Worm (Caenorhabditis elegans): ENCODE measurements around the gene popl-7.

Gene popl-7

DNA sequence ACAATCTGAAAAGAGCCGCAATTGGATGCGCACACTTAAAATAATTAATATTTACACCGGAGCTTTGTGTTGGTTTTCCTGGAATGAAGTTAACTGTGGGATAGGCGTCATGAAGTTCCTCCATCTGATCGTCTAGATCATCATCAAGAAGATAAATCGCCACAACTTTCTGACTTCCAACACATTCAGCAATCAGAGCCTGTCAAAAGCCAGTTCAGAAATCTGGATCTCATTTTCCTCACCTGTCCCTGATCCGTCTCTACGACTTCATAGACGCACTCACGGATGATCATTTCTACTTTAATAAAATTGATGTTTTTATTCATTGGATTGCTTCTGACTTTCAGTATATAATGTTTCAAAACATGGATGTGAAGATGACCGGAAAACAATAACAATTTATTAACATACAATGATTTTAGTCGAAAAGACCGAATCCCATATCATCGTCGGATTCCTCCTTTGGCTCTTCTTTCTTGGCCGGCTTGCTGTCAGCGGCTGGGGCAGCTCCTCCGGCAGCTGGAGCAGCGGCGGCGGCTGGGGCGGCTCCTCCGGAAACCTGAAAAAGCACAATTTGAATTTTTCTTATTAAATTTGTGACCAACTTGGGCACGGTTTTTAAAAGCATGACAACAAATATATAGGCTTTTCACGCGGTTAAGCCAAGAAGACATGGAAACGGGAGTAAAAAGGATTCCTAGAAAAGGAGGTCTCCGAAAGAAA lies 1.2 kb upstream of the popl-7 start, which contains the start of gene agt-1:
Gene agt-1 (minus strand): TSS at position 293 of the 723 bp plus-strand sequence.
- TF ChIP-seq hmg-20 (GFP tag; IDR thresholded peaks at IDR 0.05) = no peak
- peak; percentile 29 for TF ChIP-seq tbp1 (GFP tag; optimal IDR thresholded peaks at IDR 0.05)
- TF ChIP-seq lin-54 (GFP tag; optimal IDR thresholded peaks at IDR 0.05) = peak; percentile 39
- peak; percentile 74 for TF ChIP-seq madf-6 (GFP tag; IDR thresholded peaks at IDR 0.05)
- TF ChIP-seq ceh-27 (GFP tag; optimal IDR thresholded peaks at IDR 0.05) = no peak
- no peak for TF ChIP-seq K12H6.12 (tag; optimal IDR thresholded peaks at IDR 0.05)
- peak; percentile 31 for TF ChIP-seq chd-7 (tag; optimal IDR thresholded peaks at IDR 0.05)
- TF ChIP-seq hsf-1 (GFP tag; IDR thresholded peaks at IDR 0.05) = peak; percentile 56
- peak; percentile 47 for TF ChIP-seq F33H1.4 (GFP tag; IDR thresholded peaks at IDR 0.05)
- TF ChIP-seq ekl-4 (GFP tag; IDR thresholded peaks at IDR 0.05) = peak; percentile 87
- peak; percentile 41 for TF ChIP-seq T26A5.8 (tag; optimal IDR thresholded peaks at IDR 0.05)
- no peak for TF ChIP-seq snpc-4 (GFP tag; optimal IDR thresholded peaks at IDR 0.05)
- TF ChIP-seq snpc-4 (tag; optimal IDR thresholded peaks at IDR 0.05) = peak in 2 of 4 experiments; percentile 40 to 71
- peak; percentile 33 for TF ChIP-seq hrde-1 (tag; optimal IDR thresholded peaks at IDR 0.05; ENCODE audit: borderline replicate concordance)
- TF ChIP-seq B0336.3 (GFP tag; IDR thresholded peaks at IDR 0.05) = peak; percentile 68
- TF ChIP-seq nfya-1 (tag; optimal IDR thresholded peaks at IDR 0.05; ENCODE audit: borderline replicate concordance, insufficient read depth) = no peak
- 0 out of 2 replicates have a peak, but pooled peaks have one; percentile 17 for TF ChIP-seq egl-44 (GFP tag; IDR thresholded peaks at IDR 0.05)
- TF ChIP-seq egrh-3 (GFP tag; IDR thresholded peaks at IDR 0.05) = peak; percentile 92
- TF ChIP-seq repo-1 (tag; optimal IDR thresholded peaks at IDR 0.05) = peak; percentile 43
- TF ChIP-seq B0019.2 (GFP tag; conservative IDR thresholded peaks at IDR 0.05) = no peak
- 0 out of 2 replicates have a peak, but pooled peaks have one; percentile 74 for TF ChIP-seq Y53G8AR.9 (GFP tag; conservative IDR thresholded peaks at IDR 0.05)
- TF ChIP-seq pbrm-1 (GFP tag; IDR thresholded peaks at IDR 0.05) = peak; percentile 60
- peak; percentile 53; the same call in 1 of the 2 replicates for TF ChIP-seq mcd-1 (GFP tag; IDR thresholded peaks at IDR 0.05)
- TF ChIP-seq Y56A3A.18 (GFP tag; IDR thresholded peaks at IDR 0.05) = peak; percentile 69
- TF ChIP-seq rcor-1 (GFP tag; IDR thresholded peaks at IDR 0.05) = peak; percentile 64
- TF ChIP-seq ceh-79 (tag; optimal IDR thresholded peaks at IDR 0.05) = peak; percentile 42
- TF ChIP-seq attf-6 (GFP tag; IDR thresholded peaks at IDR 0.05) = peak; percentile 89
- TF ChIP-seq zfh-2 (GFP tag; conservative IDR thresholded peaks at IDR 0.05) = peak; percentile 84
- peak; percentile 89 for TF ChIP-seq cebp-2 (GFP tag; IDR thresholded peaks at IDR 0.05)
- TF ChIP-seq akir-1 (GFP tag; optimal IDR thresholded peaks at IDR 0.05) = no peak
- TF ChIP-seq lin-26 (GFP tag; IDR thresholded peaks at IDR 0.05) = peak; percentile 54; the same call in 1 of the 2 replicates
- TF ChIP-seq athp-1 (tag; optimal IDR thresholded peaks at IDR 0.05) = peak; percentile 29
- no peak for TF ChIP-seq hmg-1.2 (GFP tag; IDR thresholded peaks at IDR 0.05)
- TF ChIP-seq fkh-3 (tag; optimal IDR thresholded peaks at IDR 0.05) = no peak
- TF ChIP-seq ama-1 (optimal IDR thresholded peaks at IDR 0.05) = no peak
- peak in 1 of 2 experiments; percentile 60 for TF ChIP-seq ama-1 (GFP tag; optimal IDR thresholded peaks at IDR 0.05)
- no peak for TF ChIP-seq ztf-22 (GFP tag; optimal IDR thresholded peaks at IDR 0.05)
- TF ChIP-seq cebp-1 (GFP tag; IDR thresholded peaks at IDR 0.05) = no peak
- TF ChIP-seq cebp-1 (tag; optimal IDR thresholded peaks at IDR 0.05) = peak; percentile 5
- TF ChIP-seq lsl-1 (GFP tag; optimal IDR thresholded peaks at IDR 0.05) = peak; percentile 5
- TF ChIP-seq nhr-179 (tag; optimal IDR thresholded peaks at IDR 0.05) = no peak
- peak; percentile 62 for TF ChIP-seq tlf-1 (GFP tag; optimal IDR thresholded peaks at IDR 0.05)
- no peak for TF ChIP-seq ztf-3 (GFP tag; optimal IDR thresholded peaks at IDR 0.05)
- 0 out of 2 replicates have a peak, but pooled peaks have one; percentile 34 for TF ChIP-seq Y95B8A.8 (GFP tag; IDR thresholded peaks at IDR 0.05)
- TF ChIP-seq ceh-58 (GFP tag; IDR thresholded peaks at IDR 0.05) = 0 out of 2 replicates have a peak, but pooled peaks have one; percentile 27
- TF ChIP-seq xnd-1 (tag; optimal IDR thresholded peaks at IDR 0.05) = peak; percentile 31

All from whole organism, young adult.